Worm (Caenorhabditis elegans) whole organism, young adult: ENCODE results near the gene glb-29.

Experiments used
- B0035.1 ChIP-seq: sonication (generic microtip); optimal IDR thresholded peaks from 2 replicates; lab custom pipeline; 2016; ENCODE audit warnings: missing genetic modification characterization, mild to moderate bottlenecking, missing compliant biosample characterization, missing genotype, missing genetic modification reagents
- Y79H2A.3 ChIP-seq: fragments of 200-800 bp; sonication (Bioruptor generic); conservative IDR thresholded peaks from 2 replicates; pipeline ENCODE4 v1.3.6; 2022; ENCODE audit warnings: missing genetic modification reagents, missing genetic modification characterization, missing compliant biosample characterization
- bed-1 ChIP-seq: fragments of 200-800 bp; sonication (Bioruptor generic); IDR thresholded peaks from 2 replicates; pipeline ENCODE4 v1.3.6; 2022; ENCODE audit warnings: missing genetic modification reagents, missing genetic modification characterization, missing compliant biosample characterization
- gei-17 ChIP-seq: fragments of 200-800 bp; sonication (Bioruptor generic); optimal IDR thresholded peaks from 2 replicates; lab custom pipeline; 2018; ENCODE audit warnings: mild to moderate bottlenecking, missing genetic modification characterization, missing compliant biosample characterization

- TF ChIP-seq bed-1 (GFP tag; lab: Robert Waterston, UW) (no peak), Y79H2A.3 (GFP tag; lab: Robert Waterston, UW) (peak; percentile 78), gei-17 (no peak), B0035.1 (no peak)
These were observed 40.6 kb upstream of the glb-29 start, which contains the start of gene mex-1 for ce11 chrII:11968275-11968674.
